Fruit fly (Drosophila melanogaster) whole organism, adult: ENCODE data around the gene eIF4E1.

Experiments
- CG11617 ChIP-seq: fragments of 200-800 bp; sonication (Bioruptor generic); optimal IDR thresholded peaks from 2 replicates; lab custom pipeline; 2017; ENCODE audit warnings: mild to moderate bottlenecking, missing biosample characterization, missing genetic modification reagents, missing genetic modification characterization
- CG12768 ChIP-seq: fragments of 200-800 bp; sonication (Bioruptor generic); optimal IDR thresholded peaks from 2 replicates; lab custom pipeline; 2017; ENCODE audit warnings: missing biosample characterization, missing genetic modification characterization, mild to moderate bottlenecking, moderate library complexity, missing genetic modification reagents
- CG14711 ChIP-seq: fragments of 200-800 bp; sonication (Bioruptor generic); optimal IDR thresholded peaks from 2 replicates; lab custom pipeline; 2018; ENCODE audit warnings: missing biosample characterization, mild to moderate bottlenecking, missing genetic modification characterization, moderate library complexity
- CG1620 ChIP-seq: fragments of 200-800 bp; sonication (Bioruptor generic); optimal IDR thresholded peaks from 2 replicates; lab custom pipeline; 2016; ENCODE audit warnings: missing biosample characterization, missing genetic modification characterization
- CG33017 ChIP-seq: fragments of 200-800 bp; sonication (Bioruptor generic); optimal IDR thresholded peaks from 2 replicates; lab custom pipeline; 2018; ENCODE audit warnings: missing biosample characterization, mild to moderate bottlenecking, missing genetic modification characterization, moderate library complexity
- CG5204 ChIP-seq: fragments of 200-800 bp; sonication (Bioruptor generic); optimal IDR thresholded peaks from 2 replicates; lab custom pipeline; 2016; ENCODE audit warnings: missing biosample characterization, missing genetic modification characterization
- CG7045 ChIP-seq: fragments of 200-800 bp; sonication (Bioruptor generic); optimal IDR thresholded peaks from 2 replicates; lab custom pipeline; 2017; ENCODE audit warnings: missing biosample characterization, mild to moderate bottlenecking, missing genetic modification characterization
- CG7101 ChIP-seq: fragments of 200-800 bp; sonication (Bioruptor generic); optimal IDR thresholded peaks from 2 replicates; lab custom pipeline; 2018; ENCODE audit warnings: missing biosample characterization, mild to moderate bottlenecking, missing genetic modification characterization, moderate library complexity
- Clk ChIP-seq: fragments of 200-800 bp; sonication (Bioruptor generic); optimal IDR thresholded peaks from 2 replicates; lab custom pipeline; 2017; ENCODE audit warnings: missing biosample characterization, missing genetic modification characterization
- Crg-1 ChIP-seq: fragments of 200-800 bp; sonication (Bioruptor generic); optimal IDR thresholded peaks from 2 replicates; lab custom pipeline; 2016; ENCODE audit warnings: missing biosample characterization, missing genetic modification characterization
- Hr96 ChIP-seq: fragments of 200-800 bp; sonication (Bioruptor generic); optimal IDR thresholded peaks from 2 replicates; lab custom pipeline; 2016; ENCODE audit warnings: missing biosample characterization, missing genetic modification characterization
- Mnt ChIP-seq: fragments of 200-800 bp; sonication (Bioruptor generic); optimal IDR thresholded peaks from 2 replicates; lab custom pipeline; 2016; ENCODE audit warnings: missing biosample characterization, mild to moderate bottlenecking, missing genetic modification characterization
- bab1 ChIP-seq: fragments of 200-800 bp; sonication (Bioruptor generic); optimal IDR thresholded peaks from 3 replicates; lab custom pipeline; 2019; ENCODE audit warnings: missing biosample characterization, mild to moderate bottlenecking, missing genetic modification characterization, moderate library complexity
- cic ChIP-seq: fragments of 200-800 bp; sonication (Bioruptor generic); optimal IDR thresholded peaks from 2 replicates; lab custom pipeline; 2017; ENCODE audit warnings: missing biosample characterization, mild to moderate bottlenecking, missing genetic modification characterization, moderate library complexity
- cnc ChIP-seq, 2 experiments: fragments of >200 bp; optimal IDR thresholded peaks; 2 replicates each; lab custom pipeline; 2017
- kay ChIP-seq: fragments of 200-800 bp; sonication (Bioruptor generic); peaks from one replicate; lab custom pipeline; 2016; ENCODE audit warnings: missing biosample characterization, missing genetic modification characterization, borderline replicate concordance
- ovo ChIP-seq: fragments of 200-800 bp; sonication (Bioruptor generic); optimal IDR thresholded peaks from 2 replicates; lab custom pipeline; 2016; ENCODE audit warnings: missing biosample characterization, missing genetic modification characterization
- pad ChIP-seq: fragments of 200-800 bp; sonication (Bioruptor generic); optimal IDR thresholded peaks from 3 replicates; lab custom pipeline; 2017; ENCODE audit warnings: missing biosample characterization, missing genetic modification characterization, mild to moderate bottlenecking, moderate library complexity, missing genetic modification reagents
- tj ChIP-seq: fragments of 200-800 bp; sonication (Bioruptor generic); optimal IDR thresholded peaks from 3 replicates; lab custom pipeline; 2017; ENCODE audit warnings: missing biosample characterization, mild to moderate bottlenecking, missing genetic modification characterization, moderate library complexity
- toe ChIP-seq: fragments of 200-800 bp; sonication (Bioruptor generic); optimal IDR thresholded peaks from 2 replicates; lab custom pipeline; 2016; ENCODE audit warnings: missing biosample characterization, missing genetic modification characterization

eIF4E1 gene

DNA sequence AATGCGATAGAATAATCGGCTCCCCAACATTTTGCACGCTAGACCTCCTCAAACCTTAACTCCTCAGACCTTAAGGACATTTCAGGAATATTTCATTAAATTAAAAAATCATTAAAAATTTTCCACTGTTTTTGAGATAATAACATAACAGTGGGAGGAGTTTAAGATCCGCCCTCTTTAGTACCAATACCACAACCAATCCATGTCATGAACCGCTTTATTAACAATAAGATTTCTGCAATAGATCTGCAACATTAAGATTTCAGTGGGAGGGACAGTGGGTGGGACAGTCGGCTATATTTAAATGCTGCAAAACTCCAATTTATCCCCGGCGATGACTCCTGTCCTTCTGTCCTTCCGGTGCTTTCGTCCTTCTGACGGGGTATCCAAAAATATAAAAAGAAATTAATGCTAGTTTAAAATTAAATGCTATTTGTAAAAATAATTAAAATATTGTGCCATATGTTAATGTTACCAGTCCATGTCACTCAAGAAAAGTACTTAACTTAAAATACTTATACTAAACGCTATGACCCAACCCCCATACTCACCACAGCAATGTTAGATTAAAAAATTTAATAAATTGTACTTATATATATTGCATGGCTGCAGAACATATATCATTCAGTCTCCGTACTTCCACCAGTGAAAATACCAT lies 40.5 kb upstream of the eIF4E1 start, which contains the start of gene Srg3:
Gene Srg3 (plus strand): TSS at position 608 of the 658 bp plus-strand sequence.
- peak; percentile 27 for TF ChIP-seq CG12768 (GFP tag; lab: Kevin White, UChicago)
- no peak for TF ChIP-seq Mnt (GFP tag; lab: Kevin White, UChicago)

DNA sequence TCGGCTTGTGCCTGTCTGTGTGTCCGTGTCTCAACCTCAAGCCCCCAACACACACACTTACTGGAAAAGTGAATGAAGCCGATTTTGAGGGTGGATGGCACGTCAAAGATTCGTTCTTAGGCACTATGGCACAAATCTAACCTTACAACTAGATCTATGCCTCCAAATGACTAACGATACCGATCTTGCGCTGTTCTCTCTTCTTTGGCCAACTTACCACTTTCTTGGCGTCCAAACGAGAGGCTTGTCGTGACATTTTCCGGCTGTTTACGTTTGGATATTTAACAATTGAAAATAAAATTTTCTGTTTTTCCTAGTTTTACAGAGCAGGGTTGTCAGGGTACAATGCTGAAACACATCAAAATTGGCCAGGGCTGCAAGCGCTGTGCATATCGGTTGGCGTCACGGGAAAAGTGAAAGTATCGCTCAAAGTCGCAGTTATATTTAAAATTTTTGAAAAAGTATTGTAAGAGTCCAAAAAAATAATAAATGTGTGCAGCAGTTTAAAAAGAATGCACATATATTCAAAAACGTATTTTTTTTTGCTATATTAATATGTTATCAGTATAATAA lies 39.7 kb upstream of the eIF4E1 start, which contains the start of the genes Bet3 and Nf-YA:
Gene Bet3 (minus strand): TSS at position 361 of the 573 bp plus-strand sequence.
Gene Nf-YA (minus strand): TSS at position 361 of the 573 bp plus-strand sequence.
- TF ChIP-seq Clk (GFP tag; lab: Kevin White, UChicago) (no peak), CG1620 (GFP tag; lab: Kevin White, UChicago) (peak; percentile 72), CG5204 (GFP tag; lab: Kevin White, UChicago) (no peak), CG7045 (peak; percentile 50), kay (no peak), Mnt (GFP tag; lab: Kevin White, UChicago) (peak; percentile 56), CG14711 (tag; lab: Kevin White, UChicago) (peak; percentile 97), toe (peak; percentile 78), cic (GFP tag; lab: Kevin White, UChicago) (peak; percentile 58), Crg-1 (GFP tag; lab: Kevin White, UChicago) (peak; percentile 68), ovo (peak; percentile 50), cnc (optimal IDR thresholded peaks at IDR 0.05; lab: Kevin White, UChicago) (no peak), pad (peak; percentile 35), CG7101 (tag; lab: Kevin White, UChicago) (peak; percentile 4), Hr96 (peak; percentile 60), CG12768 (GFP tag; lab: Kevin White, UChicago) (peak; percentile 10), CG11617 (peak; percentile 36), bab1 (peak; percentile 38), tj (no peak), CG33017 (tag; lab: Kevin White, UChicago) (no peak)

DNA sequence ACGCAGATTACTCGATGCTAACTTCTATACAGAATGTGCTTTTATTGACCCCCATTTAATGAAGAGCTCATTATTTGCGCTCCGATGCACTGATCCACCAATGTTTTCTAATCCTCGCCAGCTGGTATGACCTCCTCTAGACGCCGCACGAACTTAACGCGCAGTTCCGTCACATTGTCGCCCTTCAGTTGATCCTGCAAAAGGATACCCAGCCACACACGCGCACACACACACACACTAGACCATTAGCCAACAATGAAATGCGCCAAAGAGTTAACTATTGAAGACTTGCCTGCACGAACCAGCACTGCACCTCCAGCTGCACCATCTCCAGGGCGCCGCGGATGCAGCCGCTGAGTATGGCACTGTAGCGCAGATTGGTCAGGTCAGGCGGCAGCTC lies 36.6 kb upstream of the eIF4E1 start:
- no peak for TF ChIP-seq Clk (GFP tag; lab: Kevin White, UChicago)
- no peak for TF ChIP-seq kay
- no peak for TF ChIP-seq cnc (optimal IDR thresholded peaks at IDR 0.05; lab: Kevin White, UChicago)
- TF ChIP-seq cic (GFP tag; lab: Kevin White, UChicago), result no peak
- TF ChIP-seq pad, result no peak
- TF ChIP-seq Hr96, result no peak

DNA sequence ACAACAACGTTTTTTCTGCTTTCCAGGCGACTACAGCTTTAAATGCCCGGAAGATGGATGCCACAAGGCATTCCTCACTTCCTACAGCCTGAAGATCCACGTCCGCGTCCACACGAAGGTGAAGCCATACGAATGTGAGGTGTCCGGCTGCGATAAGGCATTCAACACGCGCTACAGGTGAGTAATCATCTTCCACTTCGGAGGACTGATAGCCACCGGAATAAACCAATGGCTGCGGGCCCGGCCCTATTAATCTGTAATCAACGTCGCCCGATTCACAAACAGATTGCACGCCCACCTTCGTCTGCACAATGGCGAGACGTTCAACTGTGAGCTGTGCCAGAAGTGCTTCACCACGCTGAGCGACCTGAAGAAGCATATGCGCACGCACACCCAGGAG lies 33.6 kb upstream of the eIF4E1 start:
- TF ChIP-seq CG5204 (GFP tag; lab: Kevin White, UChicago), result no peak
- no peak for TF ChIP-seq CG33017 (tag; lab: Kevin White, UChicago)
- peak; percentile 12 for TF ChIP-seq Mnt (GFP tag; lab: Kevin White, UChicago)
- TF ChIP-seq tj, result no peak
- no peak for TF ChIP-seq CG11617
- no peak for TF ChIP-seq CG1620 (GFP tag; lab: Kevin White, UChicago)

DNA sequence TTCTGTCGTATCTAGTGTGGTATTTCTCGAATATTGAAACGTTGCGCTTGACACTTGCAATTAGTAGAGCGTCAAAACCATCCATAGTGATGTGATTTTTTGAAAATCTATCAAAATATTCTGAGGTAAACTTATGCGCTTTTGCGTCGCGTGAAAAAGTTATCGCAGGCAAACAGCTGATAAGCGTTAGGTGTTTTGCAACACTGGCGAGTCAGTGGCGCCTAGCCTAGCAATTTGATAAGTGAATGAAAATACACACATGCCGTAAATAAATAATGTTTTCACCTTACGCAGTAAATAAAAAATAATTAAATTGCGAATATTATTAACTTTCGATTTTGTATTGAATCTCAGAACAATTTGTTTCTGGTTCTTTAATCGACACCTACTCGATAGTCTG lies 33.1 kb upstream of the eIF4E1 start, which contains the start of gene CG42526:
Gene CG42526 (minus strand): TSS at position 85 of the 400 bp plus-strand sequence.
- TF ChIP-seq Mnt (GFP tag; lab: Kevin White, UChicago), result peak; percentile 17
- peak; percentile 26 for TF ChIP-seq pad
- TF ChIP-seq CG1620 (GFP tag; lab: Kevin White, UChicago), result no peak
- TF ChIP-seq bab1, result peak; percentile 41
- TF ChIP-seq CG5204 (GFP tag; lab: Kevin White, UChicago), result no peak
- no peak for TF ChIP-seq toe
- TF ChIP-seq CG12768 (GFP tag; lab: Kevin White, UChicago), result peak; percentile 4
- TF ChIP-seq CG7101 (tag; lab: Kevin White, UChicago), result peak; percentile 62
- TF ChIP-seq tj, result no peak
- peak; percentile 50 for TF ChIP-seq cic (GFP tag; lab: Kevin White, UChicago)
- peak; percentile 36 for TF ChIP-seq CG14711 (tag; lab: Kevin White, UChicago)
- peak; percentile 39 for TF ChIP-seq Hr96
- no peak for TF ChIP-seq ovo
- TF ChIP-seq CG11617, result peak; percentile 43

DNA sequence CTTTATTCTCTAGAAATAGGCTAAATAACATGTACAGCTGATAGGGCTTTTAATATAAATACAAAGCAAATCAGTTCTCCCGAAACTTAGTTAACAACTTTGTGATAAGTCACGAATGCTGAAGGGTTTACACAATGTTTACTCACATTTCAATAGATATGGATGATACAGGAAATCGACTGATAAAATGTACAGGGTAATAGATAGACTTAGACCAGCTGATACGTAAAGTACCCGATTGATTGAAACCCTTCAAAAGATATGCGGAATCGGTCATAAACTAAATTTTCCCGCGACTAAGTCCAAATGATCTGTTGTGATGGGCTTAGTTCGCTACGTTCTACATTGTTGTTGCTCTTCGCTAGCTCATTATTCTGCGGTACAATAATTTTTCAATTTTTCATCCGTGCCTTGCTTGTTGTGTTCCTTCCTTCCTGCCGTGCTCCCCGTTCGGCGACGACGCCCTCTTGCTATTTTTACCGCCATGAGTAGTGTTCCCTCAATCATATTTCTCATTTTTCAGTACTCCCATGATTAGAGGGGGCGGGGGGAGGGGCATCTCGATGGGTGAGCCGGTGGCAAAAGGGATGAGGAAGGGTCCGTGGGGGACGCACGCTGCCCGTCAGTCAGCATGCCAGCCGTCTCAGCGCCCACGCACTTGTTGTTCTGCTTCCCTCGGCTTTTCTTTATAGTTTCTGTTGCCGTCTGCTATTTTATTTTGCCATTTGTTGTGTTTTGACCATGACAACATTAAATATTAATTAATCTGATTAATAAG lies 30.7 kb upstream of the eIF4E1 start:
- TF ChIP-seq cic (GFP tag; lab: Kevin White, UChicago), result peak; percentile 25
- TF ChIP-seq Crg-1 (GFP tag; lab: Kevin White, UChicago), result peak; percentile 11
- TF ChIP-seq CG1620 (GFP tag; lab: Kevin White, UChicago), result no peak
